Fruit fly (Drosophila melanogaster) ovary, adult (tissue): ENCODE measurements around the gene LSm7.

Experiments
- CG17801 ChIP-seq: fragments of 200-800 bp; optimal IDR thresholded peaks from 2 replicates; lab custom pipeline; 2019; ENCODE audit warnings: missing biosample characterization, mild to moderate bottlenecking, missing genetic modification characterization, moderate library complexity; ENCODE audit not compliant: partially characterized antibody

Gene LSm7

dm6 chr2L:16743055-16743805, at the start of gene LSm7, which contains the start of gene BuGZ:
Gene LSm7 (minus strand): TSS chr2L:16743100.
Gene BuGZ (plus strand): TSS chr2L:16743405.
- no peak for TF ChIP-seq CG17801

DNA sequence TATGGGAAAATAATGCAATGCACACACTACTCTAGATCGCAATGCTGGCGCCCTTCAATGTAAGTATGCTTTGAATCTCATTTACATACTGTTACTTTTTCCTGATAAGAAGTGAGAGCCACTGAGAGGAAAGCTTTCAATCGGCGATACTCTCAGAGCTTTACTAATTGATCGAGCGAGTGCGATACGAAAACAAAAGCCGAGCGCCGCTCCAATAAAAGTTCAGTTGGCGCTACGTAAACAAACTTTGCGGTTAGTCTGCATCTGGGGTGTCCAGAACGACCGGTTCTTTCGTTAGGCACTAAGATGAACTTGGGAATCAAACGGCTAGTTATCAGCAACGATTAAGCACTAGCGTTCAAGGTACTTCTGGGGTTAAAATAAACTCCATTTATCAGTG, 48.4 kb upstream of the LSm7 start, which contains the start of gene CG17928:
Gene CG17928 (plus strand): TSS at position 224 of the 400 bp plus-strand sequence.
- no peak for TF ChIP-seq CG17801

DNA sequence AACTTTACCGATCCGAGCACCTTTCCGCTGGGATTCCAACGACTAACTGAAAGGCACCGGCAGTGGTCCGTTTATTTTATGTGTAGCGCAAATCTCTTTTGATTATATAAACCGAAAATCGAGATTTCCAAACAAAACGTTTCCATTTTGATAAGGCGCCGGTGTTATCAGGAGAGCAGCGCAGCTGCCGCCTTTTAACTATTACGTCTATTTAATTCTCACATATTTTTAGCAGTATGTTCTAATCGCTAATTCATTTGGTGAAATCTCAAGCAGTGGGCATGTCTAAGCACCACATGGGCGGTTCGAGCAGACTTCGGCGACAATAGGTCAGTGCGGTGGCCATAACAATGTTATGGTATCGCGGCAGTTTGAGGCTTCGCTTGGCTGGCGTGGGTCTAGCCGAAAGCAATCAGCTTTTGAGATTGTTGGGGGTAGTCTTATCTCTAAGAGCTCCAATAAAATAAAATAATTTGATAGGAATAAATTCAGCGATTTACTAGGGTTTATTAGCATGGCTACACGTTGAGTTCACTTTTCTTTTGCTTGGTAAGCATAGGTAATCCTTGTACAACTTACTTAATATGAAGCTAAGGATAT, 47.9 kb upstream of the LSm7 start, which contains the start of gene Cyt-b5-r:
Gene Cyt-b5-r (minus strand): TSS at position 51 of the 600 bp plus-strand sequence.
- no peak for TF ChIP-seq CG17801

- TF ChIP-seq CG17801, result no peak
Observed at dm6 chr2L:16789880-16790279, 47.0 kb upstream of the LSm7 start.

dm6 chr2L:16788885-16789284, 46.0 kb upstream of the LSm7 start:
- no peak for TF ChIP-seq CG17801

DNA sequence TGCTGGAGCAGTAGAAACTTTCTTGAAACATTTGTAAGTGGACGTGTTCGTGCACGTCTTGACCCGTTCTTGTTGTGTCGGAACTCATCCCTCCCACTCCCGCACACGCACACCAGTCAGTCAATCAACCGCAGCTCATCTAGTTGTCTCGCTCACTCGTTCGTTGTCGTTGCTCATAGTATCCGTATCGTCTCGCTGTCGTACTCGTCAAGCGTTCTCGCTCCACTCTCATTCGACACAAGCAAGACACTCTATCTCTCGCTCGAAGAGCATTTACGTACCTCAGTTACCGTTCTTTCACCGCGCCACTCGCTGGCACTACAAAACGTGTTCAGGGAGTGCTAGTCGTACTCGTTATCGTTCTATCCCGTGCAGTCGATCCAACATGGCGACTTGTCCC, 44.6 kb upstream of the LSm7 start:
- TF ChIP-seq CG17801, result no peak

dm6 chr2L:16766070-16766752, 23.3 kb upstream of the LSm7 start, which contains the start of gene Mhc:
Gene Mhc (plus strand): TSS chr2L:16766566.
- no peak for TF ChIP-seq CG17801

dm6 chr2L:16764480-16764879, 21.6 kb upstream of the LSm7 start:
- no peak for TF ChIP-seq CG17801

- TF ChIP-seq CG17801, result no peak
Observed at dm6 chr2L:16761891-16762290, 19.0 kb upstream of the LSm7 start.

DNA sequence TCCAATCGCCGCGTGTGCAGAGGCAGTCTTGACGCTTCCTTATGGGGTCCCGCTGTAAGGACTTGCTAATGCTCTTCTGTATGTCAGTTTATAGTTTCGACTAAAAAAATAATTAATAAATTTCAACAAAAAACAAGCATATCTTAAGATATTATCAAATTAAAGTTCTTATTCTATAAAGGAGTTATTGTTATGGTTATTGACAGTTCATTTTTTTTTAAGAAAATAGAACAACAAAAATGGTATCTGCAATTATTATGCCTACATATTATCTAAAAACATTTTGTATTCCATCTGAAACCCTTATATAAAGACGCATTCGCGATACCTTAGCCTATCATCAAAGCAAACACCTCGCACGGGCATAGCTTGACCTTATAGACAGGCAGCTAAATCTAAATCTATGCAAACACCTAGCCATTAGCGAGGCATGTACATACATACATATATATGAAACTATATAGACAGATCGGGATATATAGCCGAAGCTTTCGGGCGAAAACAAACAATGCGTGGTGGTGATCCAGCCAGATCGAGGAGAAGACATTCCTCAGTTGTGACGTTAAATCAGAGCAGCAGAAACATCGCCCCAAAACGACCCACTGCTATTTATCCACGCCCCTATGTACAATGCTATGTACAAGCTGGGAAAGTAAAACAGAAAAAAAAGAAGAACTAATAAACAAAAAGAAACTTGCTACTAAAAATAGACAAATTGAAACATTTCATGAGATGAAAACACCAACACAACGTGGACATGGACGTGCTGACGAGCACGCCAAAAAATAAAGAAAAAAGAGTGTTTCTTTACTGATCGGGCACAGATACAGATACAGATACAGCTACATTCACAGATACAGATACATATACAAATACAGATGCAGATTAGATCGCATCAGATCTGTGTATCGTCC, 17.9 kb upstream of the LSm7 start, which contains the start of gene ppk17:
Gene ppk17 (minus strand): TSS at position 51 of the 914 bp plus-strand sequence.
- TF ChIP-seq CG17801, result no peak

dm6 chr2L:16754074-16754473, 11.2 kb upstream of the LSm7 start, which contains the start of gene yellow-b:
Gene yellow-b (plus strand): TSS chr2L:16754336.
- no peak for TF ChIP-seq CG17801

DNA sequence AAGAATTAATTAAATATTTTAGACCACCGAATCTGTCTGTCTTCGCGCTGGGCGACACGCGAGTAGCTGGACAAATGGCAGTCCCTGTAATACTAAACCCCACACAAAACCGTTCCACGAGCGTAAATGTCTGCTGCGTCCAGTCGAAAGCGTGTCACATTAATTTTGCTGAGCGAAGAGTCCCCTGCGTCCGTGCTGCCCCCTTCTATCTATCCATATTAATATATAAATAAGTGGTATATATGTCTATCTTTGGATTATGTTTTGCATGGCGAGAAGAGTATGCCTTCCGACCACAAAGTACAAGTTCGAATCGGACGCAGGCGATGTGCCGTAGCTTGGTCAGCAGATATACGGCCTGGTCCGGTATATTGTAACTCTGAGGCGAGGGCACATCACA, 9.4 kb upstream of the LSm7 start:
- TF ChIP-seq CG17801, result no peak

dm6 chr2L:16747145-16747544, 4.2 kb upstream of the LSm7 start:
- TF ChIP-seq CG17801, result no peak

DNA sequence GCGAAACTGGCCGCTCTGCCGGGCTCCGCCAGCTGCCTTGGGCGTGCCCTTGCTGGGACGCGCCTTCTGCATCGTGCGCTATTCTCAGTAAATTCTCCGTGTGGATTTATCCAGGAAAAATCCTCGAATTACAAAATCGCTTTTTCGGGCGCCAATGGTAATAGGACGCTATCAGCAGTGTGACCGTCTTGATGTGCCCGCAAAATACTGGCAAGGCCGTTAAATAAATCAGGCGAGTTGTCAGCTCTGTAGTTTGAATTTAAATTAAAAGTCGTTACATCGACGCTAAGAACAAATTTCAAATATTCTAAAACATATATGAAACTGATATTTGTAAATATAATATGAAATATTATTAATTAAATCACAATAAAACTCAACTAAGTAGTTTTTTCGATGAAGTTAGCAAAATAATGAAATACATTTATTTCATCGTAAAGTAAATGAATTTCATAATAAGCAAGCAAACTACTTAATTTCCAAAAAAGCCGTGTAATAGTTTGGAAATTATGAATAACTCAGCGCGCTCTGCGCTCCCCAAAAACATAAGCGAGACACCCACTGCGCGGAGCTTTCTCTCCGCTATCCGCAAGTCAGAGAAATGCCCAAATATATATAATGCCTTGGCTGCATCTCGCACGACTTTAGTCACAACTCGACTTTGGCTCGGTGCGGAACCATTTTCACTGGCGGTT, 4.5 kb downstream of the LSm7 start, which contains the start of the genes glu and ChLD3:
Gene glu (minus strand): TSS at position 183 of the 695 bp plus-strand sequence.
Gene ChLD3 (plus strand): TSS at position 645 of the 695 bp plus-strand sequence.
- no peak for TF ChIP-seq CG17801

DNA sequence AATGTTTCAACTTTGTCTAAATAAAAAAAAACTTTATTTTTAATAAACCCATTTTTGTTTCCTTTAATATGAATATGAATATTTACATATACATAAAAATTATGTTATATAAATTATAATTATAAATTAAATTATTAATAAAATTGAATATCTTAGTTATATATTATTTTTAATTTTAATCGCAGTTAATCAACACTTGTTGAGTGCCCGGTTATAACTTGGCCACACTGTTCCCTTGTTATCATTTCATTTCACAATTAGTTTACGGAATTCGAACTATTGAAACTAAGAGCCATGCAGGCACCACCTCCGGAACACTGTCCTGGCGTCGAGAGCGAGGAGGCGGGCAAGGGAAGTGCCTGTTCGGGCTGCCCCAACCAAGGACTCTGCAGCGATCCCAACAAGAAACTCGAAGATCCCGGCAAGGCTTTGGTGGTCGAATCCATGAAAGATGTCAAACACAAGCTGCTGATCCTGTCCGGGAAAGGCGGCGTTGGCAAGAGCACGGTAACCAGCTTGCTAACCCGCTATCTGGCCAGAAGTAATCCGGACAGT, 10.5 kb downstream of the LSm7 start, which contains the start of gene Nubp1:
Gene Nubp1 (plus strand): TSS at position 213 of the 555 bp plus-strand sequence.
- TF ChIP-seq CG17801, result no peak
